Fruit fly (Drosophila melanogaster) whole organism, embryonic: ENCODE data around the gene CG7497.

Experiments
- CG10267 ChIP-seq: fragments of 200-800 bp; sonication (Bioruptor generic); optimal IDR thresholded peaks from 2 replicates; lab custom pipeline; 2018; ENCODE audit warnings: missing biosample characterization, mild to moderate bottlenecking, missing genetic modification characterization, moderate library complexity
- CG11504 ChIP-seq: fragments of 200-800 bp; sonication (Bioruptor generic); optimal IDR thresholded peaks from 3 replicates; lab custom pipeline; 2019; ENCODE audit warnings: missing biosample characterization, mild to moderate bottlenecking, missing genetic modification characterization, moderate library complexity
- CG1233 ChIP-seq: fragments of 200-800 bp; sonication (Bioruptor generic); optimal IDR thresholded peaks from 4 replicates; lab custom pipeline; 2018; ENCODE audit warnings: missing biosample characterization, mild to moderate bottlenecking, missing genetic modification characterization
- CG12744 ChIP-seq: fragments of 200-800 bp; sonication (Bioruptor generic); optimal IDR thresholded peaks from 2 replicates; lab custom pipeline; 2016; ENCODE audit warnings: missing biosample characterization, missing genetic modification characterization
- CG14710 ChIP-seq: fragments of 200-800 bp; sonication (Bioruptor generic); optimal IDR thresholded peaks from 3 replicates; lab custom pipeline; 2019; ENCODE audit warnings: missing biosample characterization, mild to moderate bottlenecking, missing genetic modification characterization, moderate library complexity
- CG15514 ChIP-seq: fragments of 200-800 bp; sonication (Bioruptor generic); optimal IDR thresholded peaks from 3 replicates; lab custom pipeline; 2017; ENCODE audit warnings: missing biosample characterization, missing genetic modification characterization, mild to moderate bottlenecking, moderate library complexity, missing genetic modification reagents
- CG16813 ChIP-seq: fragments of 200-800 bp; sonication (Bioruptor generic); IDR thresholded peaks from 3 replicates; pipeline ENCODE4 v1.3.6; 2022; ENCODE audit warnings: missing biosample characterization, missing genetic modification characterization; ENCODE audit not compliant: partially characterized antibody
- CG17186 ChIP-seq: fragments of 200-800 bp; sonication (Bioruptor generic); optimal IDR thresholded peaks from 3 replicates; lab custom pipeline; 2017; ENCODE audit warnings: missing biosample characterization, missing genetic modification reagents, missing genetic modification characterization
- CG2129 ChIP-seq: fragments of 200-800 bp; sonication (Bioruptor generic); IDR thresholded peaks from 2 replicates; pipeline ENCODE4 v1.3.6; 2022; ENCODE audit warnings: missing biosample characterization, missing genetic modification characterization; ENCODE audit not compliant: partially characterized antibody
- CG2678 ChIP-seq: fragments of 200-800 bp; sonication (Bioruptor generic); optimal IDR thresholded peaks from 3 replicates; lab custom pipeline; 2019; ENCODE audit warnings: missing biosample characterization, mild to moderate bottlenecking, missing genetic modification characterization, moderate library complexity
- CG2875 ChIP-seq: fragments of 200-800 bp; sonication (Bioruptor generic); optimal IDR thresholded peaks from 2 replicates; lab custom pipeline; 2017; ENCODE audit warnings: missing biosample characterization, mild to moderate bottlenecking, missing genetic modification characterization, missing genetic modification reagents
- CG30403 ChIP-seq: fragments of 200-800 bp; sonication (Bioruptor generic); optimal IDR thresholded peaks from 3 replicates; lab custom pipeline; 2016; ENCODE audit warnings: missing biosample characterization, missing genetic modification characterization
- CG32532 ChIP-seq: fragments of 200-800 bp; sonication (Bioruptor generic); IDR thresholded peaks from 2 replicates; pipeline ENCODE4 v1.3.6; 2022; ENCODE audit warnings: missing biosample characterization, missing genetic modification characterization
- CG34422 ChIP-seq: fragments of 200-800 bp; sonication (Bioruptor generic); IDR thresholded peaks from 3 replicates; pipeline ENCODE4 v1.3.6; 2022; ENCODE audit warnings: missing biosample characterization, missing genetic modification characterization
- CG3995 ChIP-seq: fragments of 200-800 bp; sonication (Bioruptor generic); optimal IDR thresholded peaks from 3 replicates; lab custom pipeline; 2016; ENCODE audit warnings: missing biosample characterization, missing genetic modification characterization
- CG4707 ChIP-seq: fragments of 200-800 bp; sonication (Bioruptor generic); optimal IDR thresholded peaks from 2 replicates; lab custom pipeline; 2018; ENCODE audit warnings: missing biosample characterization, mild to moderate bottlenecking, missing genetic modification characterization, moderate library complexity
- CG7928 ChIP-seq: fragments of 200-800 bp; sonication (Bioruptor generic); optimal IDR thresholded peaks from 2 replicates; lab custom pipeline; 2017; ENCODE audit warnings: missing biosample characterization, mild to moderate bottlenecking, missing genetic modification characterization
- CG9797 ChIP-seq: fragments of 200-800 bp; sonication (Bioruptor generic); optimal IDR thresholded peaks from 3 replicates; lab custom pipeline; 2018; ENCODE audit warnings: missing biosample characterization, mild to moderate bottlenecking, missing genetic modification characterization
- CrebB ChIP-seq: fragments of 200-800 bp; sonication (Bioruptor generic); optimal IDR thresholded peaks from 3 replicates; lab custom pipeline; 2018; ENCODE audit warnings: missing biosample characterization, mild to moderate bottlenecking, missing genetic modification characterization
- Dll ChIP-seq: fragments of 200-800 bp; sonication (Bioruptor generic); IDR thresholded peaks from 4 replicates; pipeline ENCODE4 v1.3.6; 2022; ENCODE audit warnings: missing biosample characterization, missing genetic modification characterization; ENCODE audit not compliant: partially characterized antibody
- Dref ChIP-seq: fragments of 200-800 bp; sonication (Bioruptor generic); IDR thresholded peaks from 2 replicates; pipeline ENCODE4 v1.3.6; 2022; ENCODE audit warnings: missing biosample characterization, missing genetic modification characterization
- Ets65A ChIP-seq: fragments of 200-800 bp; sonication (Bioruptor generic); peaks from one replicate; lab custom pipeline; 2016; ENCODE audit warnings: missing biosample characterization, missing genetic modification characterization
- Ets97D ChIP-seq: fragments of 200-800 bp; sonication (Bioruptor generic); optimal IDR thresholded peaks from 3 replicates; lab custom pipeline; 2016; ENCODE audit warnings: missing biosample characterization, missing genetic modification characterization
- HHEX ChIP-seq: fragments of 200-800 bp; sonication (Bioruptor generic); optimal IDR thresholded peaks from 3 replicates; lab custom pipeline; 2017; ENCODE audit warnings: missing biosample characterization, mild to moderate bottlenecking, missing genetic modification characterization, missing genetic modification reagents
- HLH54F ChIP-seq: fragments of 200-800 bp; sonication (Bioruptor generic); optimal IDR thresholded peaks from 3 replicates; lab custom pipeline; 2016; ENCODE audit warnings: missing biosample characterization, missing genetic modification characterization
- HLHmδ ChIP-seq: fragments of 200-800 bp; sonication (Bioruptor generic); optimal IDR thresholded peaks from 2 replicates; lab custom pipeline; 2018; ENCODE audit warnings: missing biosample characterization, mild to moderate bottlenecking, missing genetic modification characterization, moderate library complexity
- MESR4 ChIP-seq: fragments of 200-800 bp; sonication (Bioruptor generic); optimal IDR thresholded peaks from 2 replicates; lab custom pipeline; 2018; ENCODE audit warnings: missing biosample characterization, mild to moderate bottlenecking, missing genetic modification characterization, moderate library complexity
- Med ChIP-seq: fragments of 200-800 bp; sonication (Bioruptor generic); peaks from one replicate; lab custom pipeline; 2016; ENCODE audit warnings: missing biosample characterization, missing genetic modification characterization, mild to moderate bottlenecking, inconsistent platforms, moderate library complexity
- Mes4 ChIP-seq: fragments of 200-800 bp; sonication (Bioruptor generic); optimal IDR thresholded peaks from 2 replicates; lab custom pipeline; 2016; ENCODE audit warnings: missing biosample characterization, missing genetic modification characterization
- Pdp1 ChIP-seq, 2 experiments: fragments of 200-800 bp; sonication (Bioruptor generic); optimal IDR thresholded peaks; 3 replicates each; lab custom pipeline; 2016; ENCODE audit warnings: missing biosample characterization in 2 of 2, missing genetic modification characterization in 2 of 2, mild to moderate bottlenecking in 1 of 2, moderate library complexity in 1 of 2
- Vsx1 ChIP-seq: fragments of 200-800 bp; sonication (Bioruptor generic); optimal IDR thresholded peaks from 2 replicates; lab custom pipeline; 2017; ENCODE audit warnings: missing biosample characterization, mild to moderate bottlenecking, missing genetic modification characterization, missing genetic modification reagents
- ap ChIP-seq: fragments of 200-800 bp; sonication (Bioruptor generic); IDR thresholded peaks from 2 replicates; pipeline ENCODE4 v1.3.6; 2022; ENCODE audit warnings: missing biosample characterization, missing genetic modification characterization
- ase ChIP-seq: fragments of 200-800 bp; sonication (Bioruptor generic); IDR thresholded peaks from 3 replicates; pipeline ENCODE4 v1.3.6; 2022; ENCODE audit warnings: missing biosample characterization, missing genetic modification characterization
- bbx ChIP-seq: fragments of 200-800 bp; sonication (Bioruptor generic); IDR thresholded peaks from 2 replicates; pipeline ENCODE4 v1.3.6; 2022; ENCODE audit warnings: missing biosample characterization, missing genetic modification characterization; ENCODE audit not compliant: partially characterized antibody
- crp ChIP-seq, 2 experiments: fragments of 200-800 bp; sonication (Bioruptor generic); optimal IDR thresholded peaks; 2 replicates in 1 of 2; 3 replicates in 1 of 2; lab custom pipeline; 2017; ENCODE audit warnings: missing biosample characterization in 2 of 2, missing genetic modification characterization in 2 of 2, mild to moderate bottlenecking in 1 of 2, moderate library complexity in 1 of 2
- fru ChIP-seq: fragments of >200 bp; optimal IDR thresholded peaks from 2 replicates; lab custom pipeline; 2017
- gem ChIP-seq: fragments of 200-800 bp; sonication (Bioruptor generic); optimal IDR thresholded peaks from 2 replicates; lab custom pipeline; 2019; ENCODE audit warnings: missing biosample characterization, mild to moderate bottlenecking, missing genetic modification characterization, moderate library complexity
- grau ChIP-seq: fragments of 200-800 bp; optimal IDR thresholded peaks from 3 replicates; lab custom pipeline; 2019; ENCODE audit warnings: missing biosample characterization, mild to moderate bottlenecking, missing genetic modification characterization, moderate library complexity
- hb ChIP-seq: fragments of 200-800 bp; sonication (Bioruptor generic); IDR thresholded peaks from 3 replicates; pipeline ENCODE4 v1.3.6; 2022; ENCODE audit warnings: missing biosample characterization, missing genetic modification characterization; ENCODE audit not compliant: partially characterized antibody
- lab ChIP-seq: fragments of 200-800 bp; sonication (Bioruptor generic); optimal IDR thresholded peaks from 3 replicates; lab custom pipeline; 2017; ENCODE audit warnings: missing biosample characterization, missing genetic modification characterization, mild to moderate bottlenecking, moderate library complexity, missing genetic modification reagents
- phol ChIP-seq: fragments of 200-800 bp; sonication (Bioruptor generic); optimal IDR thresholded peaks from 3 replicates; lab custom pipeline; 2018; ENCODE audit warnings: missing biosample characterization, mild to moderate bottlenecking, missing genetic modification characterization, moderate library complexity
- row ChIP-seq: fragments of 200-800 bp; sonication (Bioruptor generic); IDR thresholded peaks from 3 replicates; pipeline ENCODE4 v1.3.6; 2022; ENCODE audit warnings: missing biosample characterization, missing genetic modification characterization
- sd ChIP-seq: fragments of 200-800 bp; sonication (Bioruptor generic); optimal IDR thresholded peaks from 3 replicates; lab custom pipeline; 2018; ENCODE audit warnings: missing biosample characterization, mild to moderate bottlenecking, missing genetic modification characterization, moderate library complexity
- tin ChIP-seq: fragments of 200-800 bp; sonication (Bioruptor generic); optimal IDR thresholded peaks from 3 replicates; lab custom pipeline; 2016; ENCODE audit warnings: missing biosample characterization, missing genetic modification characterization
- unc-4 ChIP-seq: fragments of 200-800 bp; sonication (Bioruptor generic); IDR thresholded peaks from 2 replicates; pipeline ENCODE4 v1.3.6; 2022; ENCODE audit warnings: missing biosample characterization, missing genetic modification characterization; ENCODE audit not compliant: partially characterized antibody
- vvl ChIP-seq: fragments of 200-800 bp; sonication (Bioruptor generic); IDR thresholded peaks from 2 replicates; pipeline ENCODE4 v1.3.6; 2022; ENCODE audit warnings: missing biosample characterization, missing genetic modification characterization
- zfh2 ChIP-seq: fragments of 200-800 bp; sonication (Bioruptor generic); optimal IDR thresholded peaks from 2 replicates; lab custom pipeline; 2016; ENCODE audit warnings: missing biosample characterization, missing genetic modification characterization

The CG7497 gene

DNA sequence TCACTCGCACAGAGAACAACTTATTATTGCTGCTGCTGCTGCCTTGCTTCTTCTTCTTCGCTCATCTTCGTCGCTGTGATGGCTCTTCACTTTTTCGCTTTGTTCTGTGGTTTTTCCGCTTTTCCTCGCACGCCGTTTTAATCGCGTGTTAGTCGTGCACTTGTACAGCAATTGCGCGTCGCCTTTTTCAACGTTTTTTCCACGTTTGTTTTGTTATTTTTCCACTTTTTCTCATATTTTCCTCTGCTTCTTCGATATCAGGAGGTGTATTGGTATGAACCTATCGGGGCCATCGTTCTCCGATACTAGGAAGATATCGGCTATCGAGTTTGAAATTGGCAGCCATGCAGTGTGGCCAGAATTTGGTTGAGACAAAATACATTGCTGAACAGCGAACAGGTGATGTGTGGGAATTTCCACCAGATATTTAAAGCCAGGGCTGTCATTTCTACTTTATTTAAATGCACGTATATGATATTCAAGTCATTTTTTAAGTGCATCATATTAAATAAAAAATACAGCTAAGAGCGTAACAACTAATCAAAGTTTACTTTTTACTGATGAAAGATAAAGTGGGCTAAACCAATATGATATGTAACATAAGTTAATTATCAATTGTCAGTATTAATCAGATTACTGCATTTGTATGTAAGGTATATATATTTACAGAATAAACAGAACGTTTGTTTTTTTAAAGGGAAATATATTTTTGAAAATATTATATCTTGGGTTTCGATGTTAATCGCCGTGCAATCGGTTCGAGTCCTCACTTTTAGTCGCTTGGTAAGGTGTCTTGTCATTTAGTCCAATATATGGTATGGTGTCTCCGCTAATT, 35.9 kb downstream of the CG7497 start, which contains the start of gene Crtc (continued):
- peak in 1 of 2 experiments; percentile 71 for TF ChIP-seq crp (GFP tag; optimal IDR thresholded peaks at IDR 0.05; lab: Kevin White, UChicago)
- peak; percentile 60 for TF ChIP-seq CG3995 (GFP tag; lab: Kevin White, UChicago)
- TF ChIP-seq Pdp1 (GFP tag; optimal IDR thresholded peaks at IDR 0.05; lab: Kevin White, UChicago) = no peak
- no peak for TF ChIP-seq CrebB (tag; lab: Kevin White, UChicago)
- no peak for TF ChIP-seq Vsx1 (GFP tag; lab: Kevin White, UChicago)
- TF ChIP-seq CG1233 (GFP tag; lab: Kevin White, UChicago) = peak; percentile 16
- peak; percentile 63; the same call in 2 of the 3 replicates for TF ChIP-seq row (GFP tag; lab: Robert Waterston, UW)
- peak; percentile 93 for TF ChIP-seq CG15514 (GFP tag; lab: Kevin White, UChicago)
- TF ChIP-seq CG30403 (GFP tag; lab: Kevin White, UChicago) = peak; percentile 50
- peak; percentile 24 for TF ChIP-seq zfh2
- TF ChIP-seq sd (tag; lab: Kevin White, UChicago) = peak; percentile 61
- peak; percentile 70 for TF ChIP-seq Med (GFP tag; lab: Kevin White, UChicago)
- peak; percentile 18 for TF ChIP-seq CG12744 (GFP tag; lab: Kevin White, UChicago)
- no peak for TF ChIP-seq ap
- TF ChIP-seq HHEX (GFP tag; lab: Kevin White, UChicago) = no peak
- peak; percentile 65 for TF ChIP-seq Ets97D (GFP tag; lab: Kevin White, UChicago)
- TF ChIP-seq Ets65A = no peak
- TF ChIP-seq gem = peak; percentile 50
- TF ChIP-seq CG2875 (GFP tag; lab: Kevin White, UChicago) = no peak
- TF ChIP-seq HLHmδ = peak; percentile 23
- 0 out of 3 replicates have a peak, but pooled peaks have one; percentile 10 for TF ChIP-seq ase (GFP tag; lab: Robert Waterston, UW)
- TF ChIP-seq MESR4 (GFP tag; lab: Kevin White, UChicago) = peak; percentile 90
- TF ChIP-seq CG34422 = peak; percentile 53; the same call in 1 of the 3 replicates
- TF ChIP-seq CG4707 = no peak
- TF ChIP-seq CG11504 = peak; percentile 35
- 0 out of 2 replicates have a peak, but pooled peaks have one; percentile 18 for TF ChIP-seq vvl (GFP tag; lab: Robert Waterston, UW)
- peak; percentile 14 for TF ChIP-seq tin (GFP tag; lab: Kevin White, UChicago)
- no peak for TF ChIP-seq Mes4
- TF ChIP-seq CG7928 = peak; percentile 79
- TF ChIP-seq unc-4 = peak; percentile 76
- no peak for TF ChIP-seq CG2678 (tag; lab: Kevin White, UChicago)
- TF ChIP-seq CG17186 (GFP tag; lab: Kevin White, UChicago) = peak; percentile 33
- TF ChIP-seq CG16813 (GFP tag; lab: Robert Waterston, UW) = peak; percentile 74
- peak; percentile 32; the same call in 1 of the 2 replicates for TF ChIP-seq CG32532
- TF ChIP-seq CG14710 = peak; percentile 74
- peak; percentile 78 for TF ChIP-seq bbx
- TF ChIP-seq fru (lab: Kevin White, UChicago) = no peak
- peak; percentile 9 for TF ChIP-seq grau
- TF ChIP-seq CG9797 (GFP tag; lab: Kevin White, UChicago) = peak; percentile 87
- TF ChIP-seq hb (GFP tag; lab: Robert Waterston, UW) = peak; percentile 63; the same call in 2 of the 3 replicates
- peak; percentile 29 for TF ChIP-seq phol (tag; lab: Kevin White, UChicago)
- peak; percentile 78 for TF ChIP-seq Dll (GFP tag; lab: Robert Waterston, UW)
- TF ChIP-seq Dref = peak; percentile 91
- TF ChIP-seq CG2129 (GFP tag; lab: Robert Waterston, UW) = peak; percentile 41
- TF ChIP-seq CG10267 = peak; percentile 8
- peak; percentile 49 for TF ChIP-seq lab (GFP tag; lab: Kevin White, UChicago)
- TF ChIP-seq HLH54F (GFP tag; lab: Kevin White, UChicago) = no peak
